Worm (Caenorhabditis elegans) whole organism, L4 larva: ENCODE data around the gene Y51A2D.1.

Source experiments
- Y5F2A.4 ChIP-seq: fragments of 200-800 bp; sonication (Bioruptor generic); optimal IDR thresholded peaks from 2 replicates; lab custom pipeline; 2018; ENCODE audit warnings: mild to moderate bottlenecking, missing genetic modification characterization, missing compliant biosample characterization
- ceh-82 ChIP-seq: sonication (generic microtip); optimal IDR thresholded peaks from 2 replicates; lab custom pipeline; 2017; ENCODE audit warnings: missing biosample characterization, missing genetic modification characterization
- egl-27 ChIP-seq: sonication (generic microtip); optimal IDR thresholded peaks from 3 replicates; lab custom pipeline; 2017; ENCODE audit warnings: missing biosample characterization, missing genetic modification reagents, missing genetic modification characterization
- fos-1 ChIP-seq: fragments of 150-350 bp; optimal IDR thresholded peaks from 2 replicates; lab custom pipeline; 2014; ENCODE audit warnings: missing biosample characterization, missing genetic modification characterization
- lin-39 ChIP-seq: fragments of 150-350 bp; optimal IDR thresholded peaks from 2 replicates; lab custom pipeline; 2014; ENCODE audit warnings: missing biosample characterization, missing genetic modification reagents, missing genetic modification characterization
- madf-9 ChIP-seq: fragments of 200-800 bp; sonication (Bioruptor generic); conservative IDR thresholded peaks from 2 replicates; pipeline ENCODE4 v1.3.6; 2022; ENCODE audit warnings: missing genetic modification reagents, missing genetic modification characterization, missing compliant biosample characterization
- nhr-102 ChIP-seq: sonication (generic microtip); optimal IDR thresholded peaks from 2 replicates; lab custom pipeline; 2016; ENCODE audit warnings: mild to moderate bottlenecking, missing genetic modification characterization, moderate library complexity, missing compliant biosample characterization
- sdz-12 ChIP-seq: fragments of 200-800 bp; sonication (Bioruptor generic); optimal IDR thresholded peaks from 2 replicates; lab custom pipeline; 2018; ENCODE audit warnings: mild to moderate bottlenecking, missing genetic modification characterization, missing compliant biosample characterization
- snpc-4 ChIP-seq: fragments of 150-350 bp; optimal IDR thresholded peaks from 2 replicates; lab custom pipeline; 2014; ENCODE audit warnings: missing biosample characterization, missing genetic modification characterization
- zag-1 ChIP-seq: fragments of 150-350 bp; optimal IDR thresholded peaks from 2 replicates; lab custom pipeline; 2014; ENCODE audit warnings: missing biosample characterization, missing genetic modification characterization
- zfp-3 ChIP-seq: fragments of 200-800 bp; sonication (Bioruptor generic); conservative IDR thresholded peaks from 2 replicates; pipeline ENCODE4 v1.3.6; 2022; ENCODE audit warnings: missing genetic modification reagents, missing genetic modification characterization, missing compliant biosample characterization
- ztf-11 ChIP-seq: fragments of 150-350 bp; optimal IDR thresholded peaks from 2 replicates; lab custom pipeline; 2014; ENCODE audit warnings: missing biosample characterization, missing genetic modification characterization

DNA sequence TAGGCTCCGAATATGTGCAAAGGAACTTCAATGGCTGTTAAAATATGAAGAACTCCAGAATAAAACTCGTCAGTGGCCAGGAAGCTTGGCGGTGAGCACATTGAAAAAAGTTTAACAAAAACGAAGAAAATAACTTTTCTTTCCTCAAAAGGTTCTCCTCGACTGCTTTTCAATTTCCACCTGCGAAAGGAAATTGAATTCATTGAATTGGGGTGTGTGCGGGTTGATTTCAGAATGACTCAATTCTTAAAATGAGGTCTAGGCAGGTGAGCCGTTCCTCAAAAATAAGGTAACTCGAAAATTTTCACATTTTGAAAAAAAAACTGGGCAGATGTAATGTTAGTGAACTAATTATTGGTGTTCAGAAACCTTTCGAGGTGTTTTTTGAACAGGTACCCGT lies 35.2 kb upstream of the Y51A2D.1 start, which contains the start of gene srh-182:
- TF ChIP-seq nhr-102 (tag; lab: Kevin White, UChicago) (no peak), madf-9 (GFP tag; lab: Robert Waterston, UW) (no peak), lin-39 (no peak), fos-1 (tag; lab: Kevin White, UChicago) (no peak), ceh-82 (no peak), zfp-3 (no peak), snpc-4 (no peak), zag-1 (tag; lab: Kevin White, UChicago) (no peak), Y5F2A.4 (GFP tag; lab: Kevin White, UChicago) (no peak), egl-27 (tag; lab: Kevin White, UChicago) (no peak), sdz-12 (GFP tag; lab: Kevin White, UChicago) (no peak), ztf-11 (tag; lab: Kevin White, UChicago) (no peak)
